Worm (Caenorhabditis elegans): ENCODE measurements around the gene C34F11.5.

The C34F11.5 gene

ce11 chrII:5181497-5181896 lies 14.1 kb upstream of the C34F11.5 start (continued):
- TF ChIP-seq swsn-7 (tag; optimal IDR thresholded peaks at IDR 0.05) (peak; percentile 76), rnt-1 (tag; optimal IDR thresholded peaks at IDR 0.05) (peak; percentile 52), C34B4.2 (tag; optimal IDR thresholded peaks at IDR 0.05) (no peak), nhr-20 (tag; optimal IDR thresholded peaks at IDR 0.05) (peak; percentile 84), tlp-1 (tag; optimal IDR thresholded peaks at IDR 0.05) (no peak), nhr-237 (tag; optimal IDR thresholded peaks at IDR 0.05) (no peak), nhr-76 (tag; optimal IDR thresholded peaks at IDR 0.05) (no peak), pag-3 (tag; optimal IDR thresholded peaks at IDR 0.05; ENCODE audit: borderline replicate concordance, insufficient read depth) (no peak), blmp-1 (tag; optimal IDR thresholded peaks at IDR 0.05) (peak; percentile 72), sup-37 (GFP tag; optimal IDR thresholded peaks at IDR 0.05) (no peak)

ce11 chrII:5182451-5182850 lies 13.2 kb upstream of the C34F11.5 start:
- no peak for TF ChIP-seq blmp-1 (tag; optimal IDR thresholded peaks at IDR 0.05)
- peak; percentile 80 for TF ChIP-seq nhr-20 (tag; optimal IDR thresholded peaks at IDR 0.05)
- TF ChIP-seq egl-27 (tag; optimal IDR thresholded peaks at IDR 0.05) = no peak
- TF ChIP-seq nhr-77 (tag; optimal IDR thresholded peaks at IDR 0.05) = no peak
- TF ChIP-seq grh-1 (GFP tag; IDR thresholded peaks at IDR 0.05) = no peak
- TF ChIP-seq tlp-1 (tag; optimal IDR thresholded peaks at IDR 0.05) = no peak
- TF ChIP-seq nhr-47 (tag; optimal IDR thresholded peaks at IDR 0.05) = peak; percentile 73
- TF ChIP-seq rnt-1 (tag; optimal IDR thresholded peaks at IDR 0.05) = peak; percentile 54
- no peak for TF ChIP-seq lin-15B (tag; optimal IDR thresholded peaks at IDR 0.05)
- no peak for TF ChIP-seq nhr-237 (tag; optimal IDR thresholded peaks at IDR 0.05)
- no peak for TF ChIP-seq vab-15 (tag; optimal IDR thresholded peaks at IDR 0.05)
- TF ChIP-seq unc-130 (tag; optimal IDR thresholded peaks at IDR 0.05) = peak; percentile 33
- no peak for TF ChIP-seq aha-1 (tag; optimal IDR thresholded peaks at IDR 0.05)
- peak; percentile 41 for TF ChIP-seq egl-13 (tag; optimal IDR thresholded peaks at IDR 0.05)
- TF ChIP-seq ceh-88 (GFP tag; IDR thresholded peaks at IDR 0.05) = no peak
- peak; percentile 53 for TF ChIP-seq jun-1 (tag; optimal IDR thresholded peaks at IDR 0.05)
- TF ChIP-seq unc-98 (GFP tag; IDR thresholded peaks at IDR 0.05) = no peak
- no peak for TF ChIP-seq ztf-11 (tag; optimal IDR thresholded peaks at IDR 0.05)
- no peak for TF ChIP-seq nhr-84 (tag; optimal IDR thresholded peaks at IDR 0.05)
- TF ChIP-seq fkh-8 (tag; optimal IDR thresholded peaks at IDR 0.05) = peak; percentile 66
- TF ChIP-seq efl-1 (optimal IDR thresholded peaks at IDR 0.05) = peak; percentile 43 to 46
- TF ChIP-seq efl-1 (GFP tag; optimal IDR thresholded peaks at IDR 0.05 in 1 of 2) = peak in 1 of 2 experiments; percentile 90
- no peak for TF ChIP-seq ceh-8 (GFP tag; optimal IDR thresholded peaks at IDR 0.05)
- peak; percentile 48 for TF ChIP-seq ama-1 (optimal IDR thresholded peaks at IDR 0.05)
- TF ChIP-seq snu-23 (GFP tag; optimal IDR thresholded peaks at IDR 0.05) = peak; percentile 74
- TF ChIP-seq sup-37 (GFP tag; optimal IDR thresholded peaks at IDR 0.05) = no peak
- no peak for TF ChIP-seq zag-1 (tag; optimal IDR thresholded peaks at IDR 0.05)
- TF ChIP-seq alr-1 (tag; optimal IDR thresholded peaks at IDR 0.05; ENCODE audit: borderline replicate concordance) = no peak
- peak; percentile 69 for TF ChIP-seq xbp-1 (tag; optimal IDR thresholded peaks at IDR 0.05)
- TF ChIP-seq nhr-71 (tag; optimal IDR thresholded peaks at IDR 0.05) = peak; percentile 83
- no peak for TF ChIP-seq pax-3 (tag; optimal IDR thresholded peaks at IDR 0.05)
- TF ChIP-seq unc-30 (tag; optimal IDR thresholded peaks at IDR 0.05) = no peak
- no peak for TF ChIP-seq F16B12.6 (tag; optimal IDR thresholded peaks at IDR 0.05)
- no peak for TF ChIP-seq aly-2 (tag; optimal IDR thresholded peaks at IDR 0.05)
- TF ChIP-seq hlh-17 (GFP tag; optimal IDR thresholded peaks at IDR 0.05; ENCODE audit: borderline replicate concordance) = no peak
- no peak for TF ChIP-seq ets-5 (GFP tag; IDR thresholded peaks at IDR 0.05)
- TF ChIP-seq nhr-19 (GFP tag; conservative IDR thresholded peaks at IDR 0.05) = peak; percentile 63
- TF ChIP-seq fos-1 (tag; optimal IDR thresholded peaks at IDR 0.05) = no peak
- no peak for TF ChIP-seq nhr-28 (tag; optimal IDR thresholded peaks at IDR 0.05)
- TF ChIP-seq nhr-12 (tag; optimal IDR thresholded peaks at IDR 0.05) = no peak
- TF ChIP-seq mep-1 (tag; optimal IDR thresholded peaks at IDR 0.05) = peak; percentile 77
- TF ChIP-seq snpc-4 (tag; optimal IDR thresholded peaks at IDR 0.05) = peak; percentile 30
- no peak for TF ChIP-seq C04F5.9 (tag; optimal IDR thresholded peaks at IDR 0.05)
- peak; percentile 71 for TF ChIP-seq ztf-4 (tag; optimal IDR thresholded peaks at IDR 0.05)
- peak; percentile 2 for TF ChIP-seq mef-2 (tag; optimal IDR thresholded peaks at IDR 0.05)
- TF ChIP-seq efl-3 (GFP tag; optimal IDR thresholded peaks at IDR 0.05) = no peak
- TF ChIP-seq nhr-76 (tag; optimal IDR thresholded peaks at IDR 0.05) = no peak
- peak in 2 of 3 experiments; percentile 5 to 35 for TF ChIP-seq dpl-1 (GFP tag; optimal IDR thresholded peaks at IDR 0.05)
- no peak for TF ChIP-seq unc-62 (GFP tag; optimal IDR thresholded peaks at IDR 0.05)

All from whole organism, L1 larva.